Fruit fly (Drosophila melanogaster) whole organism, pupa: ENCODE data around the gene eater.
A peak's percentile ranks its signal among the peaks of the same experiment; 100 is the strongest.

Experiments
- CG10348 ChIP-seq: fragments of 200-800 bp; sonication (Bioruptor generic); IDR thresholded peaks from 2 replicates; pipeline ENCODE4 v1.3.6; 2022; ENCODE audit warnings: missing biosample characterization, missing genetic modification characterization
- CG12605 ChIP-seq: fragments of 200-800 bp; sonication (Bioruptor generic); IDR thresholded peaks from 2 replicates; pipeline ENCODE4 v1.3.6; 2022; ENCODE audit warnings: missing biosample characterization, missing genetic modification characterization
- CG13204 ChIP-seq: fragments of 200-800 bp; sonication (Bioruptor generic); optimal IDR thresholded peaks from 2 replicates; lab custom pipeline; 2018; ENCODE audit warnings: missing biosample characterization, mild to moderate bottlenecking, missing genetic modification characterization, moderate library complexity
- CG14655 ChIP-seq: fragments of 200-800 bp; sonication (Bioruptor generic); optimal IDR thresholded peaks from 3 replicates; lab custom pipeline; 2017; ENCODE audit warnings: mild to moderate bottlenecking, missing biosample characterization, missing genetic modification reagents, missing genetic modification characterization
- CG15710 ChIP-seq: fragments of 200-800 bp; sonication (Bioruptor generic); optimal IDR thresholded peaks from 2 replicates; lab custom pipeline; 2018; ENCODE audit warnings: missing biosample characterization, mild to moderate bottlenecking, missing genetic modification characterization, moderate library complexity
- CG17806 ChIP-seq: fragments of 200-800 bp; sonication (Bioruptor generic); optimal IDR thresholded peaks from 2 replicates; lab custom pipeline; 2018; ENCODE audit warnings: missing biosample characterization, mild to moderate bottlenecking, missing genetic modification characterization, moderate library complexity
- CG32121 ChIP-seq: fragments of 200-800 bp; sonication (Bioruptor generic); IDR thresholded peaks from 2 replicates; pipeline ENCODE4 v1.3.6; 2022; ENCODE audit warnings: missing biosample characterization, missing genetic modification characterization
- CG34367 ChIP-seq: fragments of 200-800 bp; sonication (Bioruptor generic); optimal IDR thresholded peaks from 2 replicates; lab custom pipeline; 2018; ENCODE audit warnings: missing biosample characterization, mild to moderate bottlenecking, missing genetic modification characterization
- CG4496 ChIP-seq: fragments of 200-800 bp; sonication (Bioruptor generic); IDR thresholded peaks from 3 replicates; pipeline ENCODE4 v1.3.6; 2022; ENCODE audit warnings: missing biosample characterization, missing genetic modification characterization
- CG8159 ChIP-seq: fragments of 200-800 bp; sonication (Bioruptor generic); optimal IDR thresholded peaks from 3 replicates; lab custom pipeline; 2018; ENCODE audit warnings: missing biosample characterization, mild to moderate bottlenecking, missing genetic modification characterization, moderate library complexity
- CG8301 ChIP-seq: fragments of 200-800 bp; sonication (Bioruptor generic); optimal IDR thresholded peaks from 2 replicates; lab custom pipeline; 2018; ENCODE audit warnings: missing biosample characterization, mild to moderate bottlenecking, missing genetic modification characterization
- CG9948 ChIP-seq: fragments of 200-800 bp; sonication (Bioruptor generic); optimal IDR thresholded peaks from 2 replicates; lab custom pipeline; 2018; ENCODE audit warnings: missing biosample characterization, mild to moderate bottlenecking, missing genetic modification characterization, moderate library complexity
- D1 ChIP-seq: fragments of 200-800 bp; sonication (Bioruptor generic); optimal IDR thresholded peaks from 2 replicates; lab custom pipeline; 2018; ENCODE audit warnings: missing biosample characterization, mild to moderate bottlenecking, missing genetic modification characterization, moderate library complexity
- EcR ChIP-seq: fragments of 200-800 bp; sonication (Bioruptor generic); optimal IDR thresholded peaks from 3 replicates; lab custom pipeline; 2019; ENCODE audit warnings: missing biosample characterization, missing genetic modification characterization, mild to moderate bottlenecking, moderate library complexity, missing genetic modification reagents
- Ets98B ChIP-seq: fragments of 200-800 bp; sonication (Bioruptor generic); IDR thresholded peaks from 2 replicates; pipeline ENCODE4 v1.3.6; 2022; ENCODE audit warnings: missing biosample characterization, missing genetic modification characterization
- Pif1A ChIP-seq: fragments of 200-800 bp; sonication (Bioruptor generic); optimal IDR thresholded peaks from 3 replicates; lab custom pipeline; 2016; ENCODE audit warnings: missing biosample characterization, missing genetic modification characterization
- Pif1B ChIP-seq: fragments of 200-800 bp; sonication (Bioruptor generic); optimal IDR thresholded peaks from 3 replicates; lab custom pipeline; 2016; ENCODE audit warnings: missing biosample characterization, missing genetic modification characterization
- Snoo ChIP-seq: fragments of 200-800 bp; sonication (Bioruptor generic); optimal IDR thresholded peaks from 3 replicates; lab custom pipeline; 2017; ENCODE audit warnings: missing biosample characterization, mild to moderate bottlenecking, missing genetic modification characterization, inconsistent platforms
- fd96Ca ChIP-seq: fragments of 200-800 bp; sonication (Bioruptor generic); IDR thresholded peaks from 3 replicates; pipeline ENCODE4 v1.3.6; 2022; ENCODE audit warnings: missing biosample characterization, missing genetic modification characterization
- gl ChIP-seq: fragments of 200-800 bp; sonication (Bioruptor generic); optimal IDR thresholded peaks from 2 replicates; lab custom pipeline; 2018; ENCODE audit warnings: missing biosample characterization, mild to moderate bottlenecking, missing genetic modification characterization
- rn ChIP-seq: fragments of 200-800 bp; sonication (Bioruptor generic); IDR thresholded peaks from 2 replicates; pipeline ENCODE4 v1.3.6; 2022; ENCODE audit warnings: missing biosample characterization, missing genetic modification characterization

eater gene

dm6 chr3R:27124588-27124987 lies 25.1 kb upstream of the eater start, which contains the start of gene CG6059:
CG6059 (minus strand) TSS chr3R:27124688.
- TF ChIP-seq CG15710 (tag; lab: Kevin White, UChicago) (no peak), Snoo (tag; lab: Kevin White, UChicago) (no peak), Pif1B (GFP tag; lab: Kevin White, UChicago) (no peak), fd96Ca (no peak), Pif1A (GFP tag; lab: Kevin White, UChicago) (no peak)
- TF ChIP-seq, all 21 proteins: peak for 0

- TF ChIP-seq CG32121 (GFP tag; lab: Robert Waterston, UW) (no peak), D1 (tag; lab: Kevin White, UChicago) (no peak), CG12605 (GFP tag; lab: Robert Waterston, UW) (no peak), gl (tag; lab: Kevin White, UChicago) (no peak), CG8159 (tag; lab: Kevin White, UChicago) (no peak), fd96Ca (no peak), CG8301 (tag; lab: Kevin White, UChicago) (no peak), CG10348 (GFP tag; lab: Robert Waterston, UW) (no peak), CG9948 (tag; lab: Kevin White, UChicago) (no peak), CG34367 (tag; lab: Kevin White, UChicago) (no peak), Ets98B (no peak), EcR (GFP tag; lab: Kevin White, UChicago) (no peak), rn (GFP tag; lab: Robert Waterston, UW) (no peak)
- TF ChIP-seq, all 21 proteins: peak for 0
Observed at dm6 chr3R:27118346-27118745, 18.9 kb upstream of the eater start, which contains the start of gene CG5882. CG5882 (plus strand) TSS chr3R:27118646.

DNA sequence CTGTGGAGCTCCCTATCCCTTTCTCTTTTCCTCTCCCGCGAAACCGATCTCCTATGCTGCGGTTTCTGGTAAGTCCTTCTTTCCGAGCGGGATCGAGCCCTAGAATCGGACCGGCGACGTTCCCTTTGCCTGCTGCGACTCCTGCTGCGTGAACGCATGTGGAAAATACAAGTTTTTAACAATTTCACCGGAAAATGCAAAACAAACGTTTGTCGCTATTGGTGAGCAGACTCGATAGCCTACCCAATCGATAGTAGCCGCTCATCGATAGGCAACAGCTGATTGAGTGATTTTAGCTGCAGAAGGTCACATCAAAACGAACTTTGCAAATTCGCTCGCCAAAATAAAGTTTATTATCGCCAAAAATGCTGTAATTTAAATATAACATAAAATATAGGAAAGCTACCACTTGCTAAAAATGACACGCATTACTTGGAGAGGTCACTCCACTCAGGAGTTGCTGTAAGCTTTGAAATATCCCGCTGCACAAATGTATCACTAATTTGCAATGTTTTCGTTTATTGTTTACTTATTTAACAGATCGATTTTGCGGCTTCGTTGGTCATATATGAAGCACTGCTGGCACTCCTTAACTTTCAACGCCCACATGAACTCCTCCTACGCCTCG lies 17.1 kb upstream of the eater start, which contains the start of the genes CG6066 and CG5880:
CG6066 (minus strand) TSS at position 243 of the 628 bp plus-strand sequence.
CG5880 (plus strand) TSS at position 281 of the 628 bp plus-strand sequence.
- TF ChIP-seq Ets98B (no peak), Pif1A (GFP tag; lab: Kevin White, UChicago) (no peak), Pif1B (GFP tag; lab: Kevin White, UChicago) (no peak), CG8159 (tag; lab: Kevin White, UChicago) (no peak), CG8301 (tag; lab: Kevin White, UChicago) (no peak), rn (GFP tag; lab: Robert Waterston, UW) (no peak), CG34367 (tag; lab: Kevin White, UChicago) (no peak), Snoo (tag; lab: Kevin White, UChicago) (no peak), fd96Ca (no peak), CG15710 (tag; lab: Kevin White, UChicago) (no peak), CG32121 (GFP tag; lab: Robert Waterston, UW) (no peak)

DNA sequence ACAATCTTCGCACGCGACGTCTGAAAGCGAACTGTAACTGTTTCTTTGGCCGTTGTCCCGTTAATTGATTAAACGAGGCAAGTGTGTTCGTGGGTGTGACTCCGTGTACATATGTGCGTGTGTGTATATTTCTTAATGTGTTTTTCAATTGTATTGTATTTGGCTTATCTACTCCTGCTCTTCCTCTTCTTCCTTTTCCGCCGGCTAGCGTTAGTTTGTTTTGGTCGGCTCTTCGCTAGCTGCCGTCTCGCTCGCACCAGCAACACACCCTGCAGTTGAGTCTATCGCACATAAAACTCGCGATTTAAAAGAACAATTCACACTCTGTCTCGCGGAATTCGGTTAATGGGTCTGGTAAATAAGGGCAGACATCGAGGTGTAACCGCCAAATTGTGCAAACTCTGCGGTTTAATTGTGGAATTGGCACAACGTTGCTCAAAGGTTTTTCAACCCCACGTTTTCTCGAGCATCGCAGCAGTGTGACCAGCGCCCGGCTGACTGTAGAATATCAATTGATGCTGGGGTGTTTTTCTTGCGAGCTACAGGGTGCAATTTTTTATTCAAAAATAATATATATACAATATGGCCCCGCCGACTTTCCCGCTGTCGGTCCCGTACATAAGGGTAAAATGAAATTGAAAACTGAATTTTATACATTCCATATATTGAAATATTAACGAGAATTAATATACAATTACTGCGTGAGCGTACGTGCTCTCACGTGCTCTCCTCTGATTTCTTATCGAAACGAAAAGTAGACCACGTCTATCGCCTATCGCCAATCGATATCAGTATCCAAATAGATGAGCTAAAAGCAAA lies 12.5 kb upstream of the eater start, which contains the start of the genes gb and CG5815:
gb (minus strand) TSS at position 487 of the 819 bp plus-strand sequence.
CG5815 (plus strand) TSS at position 783 of the 819 bp plus-strand sequence.
- TF ChIP-seq CG9948 (tag; lab: Kevin White, UChicago) (peak; percentile 79), CG8159 (tag; lab: Kevin White, UChicago) (no peak), CG12605 (GFP tag; lab: Robert Waterston, UW) (peak; percentile 70), fd96Ca (peak; percentile 96), Ets98B (peak; percentile 90), CG17806 (tag; lab: Kevin White, UChicago) (peak; percentile 80), CG13204 (GFP tag; lab: Kevin White, UChicago) (no peak), CG14655 (GFP tag; lab: Kevin White, UChicago) (no peak), CG15710 (tag; lab: Kevin White, UChicago) (peak; percentile 84), CG4496 (GFP tag; lab: Robert Waterston, UW) (peak; percentile 94), D1 (tag; lab: Kevin White, UChicago) (no peak), CG32121 (GFP tag; lab: Robert Waterston, UW) (peak; percentile 89), rn (GFP tag; lab: Robert Waterston, UW) (peak; percentile 72; the same call in 1 of the 2 replicates), Pif1A (GFP tag; lab: Kevin White, UChicago) (no peak), CG10348 (GFP tag; lab: Robert Waterston, UW) (peak; percentile 53), CG34367 (tag; lab: Kevin White, UChicago) (peak; percentile 76), Snoo (tag; lab: Kevin White, UChicago) (peak; percentile 88), CG8301 (tag; lab: Kevin White, UChicago) (peak; percentile 78), EcR (GFP tag; lab: Kevin White, UChicago) (peak; percentile 83), gl (tag; lab: Kevin White, UChicago) (peak; percentile 54), Pif1B (GFP tag; lab: Kevin White, UChicago) (no peak)

- no peak for TF ChIP-seq CG17806 (tag; lab: Kevin White, UChicago)
- no peak for TF ChIP-seq D1 (tag; lab: Kevin White, UChicago)
- no peak for TF ChIP-seq Snoo (tag; lab: Kevin White, UChicago)
- TF ChIP-seq gl (tag; lab: Kevin White, UChicago): no peak
- no peak for TF ChIP-seq CG12605 (GFP tag; lab: Robert Waterston, UW)
- no peak for TF ChIP-seq CG14655 (GFP tag; lab: Kevin White, UChicago)
- TF ChIP-seq Ets98B: no peak
- no peak for TF ChIP-seq CG10348 (GFP tag; lab: Robert Waterston, UW)
- TF ChIP-seq EcR (GFP tag; lab: Kevin White, UChicago): no peak
Observed at dm6 chr3R:27109458-27109857, 10.0 kb upstream of the eater start.
